Worm (Caenorhabditis elegans) whole organism, mixed stage, embryonic: Measurements from ENCODE around the gene srg-22.

Source experiments
- blmp-1 ChIP-seq: fragments of 150-350 bp; optimal IDR thresholded peaks from 2 replicates; lab custom pipeline; 2014; ENCODE audit warnings: missing biosample characterization, missing genetic modification characterization
- ceh-39 ChIP-seq: fragments of 150-350 bp; optimal IDR thresholded peaks from 2 replicates; lab custom pipeline; 2014; ENCODE audit warnings: missing biosample characterization, missing genetic modification characterization
- ces-1 ChIP-seq: fragments of 150-350 bp; optimal IDR thresholded peaks from 2 replicates; lab custom pipeline; 2014; ENCODE audit warnings: missing biosample characterization, missing genetic modification reagents, missing genetic modification characterization
- elt-1 ChIP-seq: sonication (generic microtip); optimal IDR thresholded peaks from 2 replicates; lab custom pipeline; 2017; ENCODE audit warnings: missing genetic modification characterization, mild to moderate bottlenecking, missing compliant biosample characterization, antibody characterized with exemption, moderate library complexity, borderline replicate concordance; ENCODE audit not compliant: insufficient read depth
- ham-2 ChIP-seq: fragments of 200-800 bp; sonication (Bioruptor generic); optimal IDR thresholded peaks from 2 replicates; lab custom pipeline; 2018; ENCODE audit warnings: mild to moderate bottlenecking, missing genetic modification characterization, missing compliant biosample characterization
- lin-32 ChIP-seq: fragments of 200-800 bp; sonication (Bioruptor generic); optimal IDR thresholded peaks from 2 replicates; lab custom pipeline; 2018; ENCODE audit warnings: mild to moderate bottlenecking, missing genetic modification characterization, missing compliant biosample characterization
- lsy-2 ChIP-seq: fragments of 150-350 bp; optimal IDR thresholded peaks from 2 replicates; lab custom pipeline; 2014; ENCODE audit warnings: missing biosample characterization, missing genetic modification characterization
- mep-1 ChIP-seq: fragments of 150-350 bp; optimal IDR thresholded peaks from 2 replicates; lab custom pipeline; 2017; ENCODE audit warnings: missing biosample characterization, missing genetic modification reagents, missing genetic modification characterization, inconsistent platforms
- nhr-28 ChIP-seq: fragments of 150-350 bp; optimal IDR thresholded peaks from 2 replicates; lab custom pipeline; 2014; ENCODE audit warnings: missing biosample characterization, missing genetic modification characterization
- nhr-76 ChIP-seq: sonication (generic microtip); optimal IDR thresholded peaks from 2 replicates; lab custom pipeline; 2017; ENCODE audit warnings: missing biosample characterization, missing genetic modification characterization
- snpc-4 ChIP-seq: fragments of 150-350 bp; optimal IDR thresholded peaks from 2 replicates; lab custom pipeline; 2014; ENCODE audit warnings: missing biosample characterization, missing genetic modification characterization
- unc-120 ChIP-seq: sonication (generic microtip); optimal IDR thresholded peaks from 2 replicates; lab custom pipeline; 2017; ENCODE audit warnings: missing genetic modification characterization, missing compliant biosample characterization; ENCODE audit not compliant: poor library complexity, severe bottlenecking

DNA sequence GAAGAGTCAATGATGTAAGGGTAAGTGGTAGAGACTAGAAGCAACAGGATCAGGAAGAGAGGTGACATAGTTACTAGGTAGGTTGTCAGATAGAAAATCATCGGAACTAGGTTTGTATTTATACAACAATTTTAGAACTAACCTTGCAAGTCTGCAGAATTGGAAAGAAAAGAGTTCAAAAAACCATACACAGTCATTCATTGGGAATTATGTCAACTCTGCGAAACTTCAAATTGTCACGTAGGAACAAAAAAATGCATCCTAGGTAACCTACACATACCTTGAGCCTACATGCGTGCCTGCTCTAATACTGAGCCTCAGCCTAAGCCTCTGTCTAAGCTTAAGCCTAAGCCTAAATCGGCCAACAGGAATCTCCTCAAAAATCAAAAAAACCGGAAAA is 33.1 kb upstream of the srg-22 start, which contains the start of gene ins-19:
- no peak for TF ChIP-seq blmp-1 (tag; lab: Kevin White, UChicago)
- no peak for TF ChIP-seq nhr-76 (tag; lab: Kevin White, UChicago)
- TF ChIP-seq lsy-2, result no peak
- no peak for TF ChIP-seq ceh-39 (tag; lab: Kevin White, UChicago)
- TF ChIP-seq unc-120 (tag; lab: Kevin White, UChicago), result no peak
- TF ChIP-seq snpc-4 (tag; lab: Kevin White, UChicago), result no peak
- TF ChIP-seq nhr-28 (tag; lab: Kevin White, UChicago), result no peak
- no peak for TF ChIP-seq mep-1 (tag; lab: Kevin White, UChicago)
- TF ChIP-seq ces-1 (GFP tag; lab: Kevin White, UChicago), result no peak
- no peak for TF ChIP-seq elt-1 (tag; lab: Kevin White, UChicago)
- TF ChIP-seq ham-2 (GFP tag; lab: Kevin White, UChicago), result no peak
- no peak for TF ChIP-seq lin-32 (GFP tag; lab: Kevin White, UChicago)
